Worm (Caenorhabditis elegans): Measurements from ENCODE around the gene glb-6.

ce11 chrV:5587042-5587441 lies 16.7 kb upstream of the glb-6 start:
- TF ChIP-seq ztf-11 (tag; optimal IDR thresholded peaks at IDR 0.05): no peak
- TF ChIP-seq lsy-2 (tag; optimal IDR thresholded peaks at IDR 0.05): peak in 1 of 2 experiments; percentile 24

All from whole organism, L2 larva.